Worm (Caenorhabditis elegans) whole organism, mixed stage, embryonic: Measurements from ENCODE around the gene ZK180.7.

Experiments used
- M03D4.4 ChIP-seq: sonication (generic microtip); optimal IDR thresholded peaks from 2 replicates; lab custom pipeline; 2017; ENCODE audit warnings: mild to moderate bottlenecking, missing genetic modification characterization, missing compliant biosample characterization
- elt-1 ChIP-seq: sonication (generic microtip); optimal IDR thresholded peaks from 2 replicates; lab custom pipeline; 2017; ENCODE audit warnings: missing genetic modification characterization, mild to moderate bottlenecking, missing compliant biosample characterization, antibody characterized with exemption, moderate library complexity, borderline replicate concordance; ENCODE audit not compliant: insufficient read depth
- ham-2 ChIP-seq: fragments of 200-800 bp; sonication (Bioruptor generic); optimal IDR thresholded peaks from 2 replicates; lab custom pipeline; 2018; ENCODE audit warnings: mild to moderate bottlenecking, missing genetic modification characterization, missing compliant biosample characterization
- lsy-2 ChIP-seq: fragments of 150-350 bp; optimal IDR thresholded peaks from 2 replicates; lab custom pipeline; 2014; ENCODE audit warnings: missing biosample characterization, missing genetic modification characterization
- mab-5 ChIP-seq: fragments of 150-350 bp; optimal IDR thresholded peaks from 2 replicates; lab custom pipeline; 2014; ENCODE audit warnings: missing biosample characterization, missing genetic modification characterization
- nhr-28 ChIP-seq: fragments of 150-350 bp; optimal IDR thresholded peaks from 2 replicates; lab custom pipeline; 2014; ENCODE audit warnings: missing biosample characterization, missing genetic modification characterization
- pha-4 ChIP-seq: fragments of 150-350 bp; optimal IDR thresholded peaks from 2 replicates; lab custom pipeline; 2018; ENCODE audit warnings: missing biosample characterization, missing genetic modification reagents, missing genetic modification characterization
- tbx-8 ChIP-seq: fragments of 200-800 bp; sonication (Bioruptor generic); optimal IDR thresholded peaks from 2 replicates; lab custom pipeline; 2018; ENCODE audit warnings: mild to moderate bottlenecking, missing genetic modification characterization, moderate library complexity, missing compliant biosample characterization
- unc-62 ChIP-seq: fragments of 150-350 bp; optimal IDR thresholded peaks from 2 replicates; lab custom pipeline; 2014; ENCODE audit warnings: missing biosample characterization, missing genetic modification reagents, missing genetic modification characterization
- ztf-11 ChIP-seq: fragments of 150-350 bp; optimal IDR thresholded peaks from 2 replicates; lab custom pipeline; 2014; ENCODE audit warnings: missing biosample characterization, missing genetic modification characterization

DNA sequence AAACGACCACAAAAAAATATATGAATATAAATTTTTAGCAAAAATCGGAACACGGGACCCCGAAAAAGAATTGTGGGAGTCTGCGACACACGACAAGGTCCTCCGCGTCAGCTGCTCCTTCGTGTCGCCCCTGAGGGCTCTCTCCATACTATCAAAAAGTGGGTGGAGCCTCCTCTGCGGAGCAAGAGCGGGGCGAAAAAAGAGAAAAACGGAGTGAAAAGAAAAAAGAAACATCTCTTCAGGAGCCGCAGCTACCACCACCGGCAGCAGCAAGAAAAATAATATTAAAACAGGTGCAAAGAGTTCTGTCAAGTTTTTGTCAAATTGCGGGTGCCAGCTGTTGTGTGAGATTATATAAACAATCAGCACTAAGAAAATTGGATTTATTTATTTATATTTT is 16.3 kb downstream of the ZK180.7 start, which contains the start of gene gbb-2:
- TF ChIP-seq mab-5 (tag; lab: Kevin White, UChicago) (no peak), nhr-28 (tag; lab: Kevin White, UChicago) (no peak), lsy-2 (tag; lab: Kevin White, UChicago) (no peak), ham-2 (GFP tag; lab: Kevin White, UChicago) (no peak), ztf-11 (tag; lab: Kevin White, UChicago) (no peak), pha-4 (no peak), M03D4.4 (tag; lab: Kevin White, UChicago) (no peak), elt-1 (tag; lab: Kevin White, UChicago) (no peak), unc-62 (GFP tag; lab: Kevin White, UChicago) (no peak), tbx-8 (GFP tag; lab: Kevin White, UChicago) (no peak)
